Worm (Caenorhabditis elegans): ENCODE results near the gene srxa-9.
A peak's percentile ranks its signal among the peaks of the same experiment; 100 is the strongest.

Gene srxa-9

DNA sequence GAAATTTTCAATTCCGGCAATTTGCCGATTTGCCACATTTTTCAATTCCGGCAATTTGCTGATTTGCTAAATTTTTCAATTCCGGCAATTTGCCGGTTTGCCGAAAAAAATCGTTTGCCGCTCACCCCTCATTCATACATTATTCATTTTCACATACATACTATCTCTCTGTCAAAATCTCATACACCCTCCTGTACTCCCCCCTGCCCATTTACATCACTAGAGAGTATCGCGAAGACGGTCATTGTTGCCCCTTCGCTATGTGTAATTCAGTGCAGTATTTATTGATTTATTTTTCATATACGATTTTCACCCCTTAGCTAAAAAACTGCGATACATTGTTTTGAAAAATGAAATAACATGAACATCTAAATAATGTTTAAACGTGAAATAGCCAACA is 10.4 kb upstream of the srxa-9 start (continued):
- TF ChIP-seq aly-2 (tag; optimal IDR thresholded peaks at IDR 0.05) (no peak), nhr-77 (tag; optimal IDR thresholded peaks at IDR 0.05) (peak; percentile 69), snpc-4 (tag; optimal IDR thresholded peaks at IDR 0.05) (peak; percentile 58), snu-23 (GFP tag; optimal IDR thresholded peaks at IDR 0.05) (peak; percentile 88), F16B12.6 (tag; optimal IDR thresholded peaks at IDR 0.05) (no peak), dpl-1 (GFP tag; optimal IDR thresholded peaks at IDR 0.05) (peak in 1 of 3 experiments; percentile 10), pqm-1 (tag; optimal IDR thresholded peaks at IDR 0.05) (no peak), unc-30 (tag; optimal IDR thresholded peaks at IDR 0.05) (no peak), lin-39 (tag; optimal IDR thresholded peaks at IDR 0.05) (no peak), vab-15 (tag; optimal IDR thresholded peaks at IDR 0.05) (no peak), ceh-90 (tag; optimal IDR thresholded peaks at IDR 0.05) (no peak), nhr-47 (tag; optimal IDR thresholded peaks at IDR 0.05) (peak; percentile 86), unc-98 (GFP tag; IDR thresholded peaks at IDR 0.05) (no peak), xbp-1 (tag; optimal IDR thresholded peaks at IDR 0.05) (peak; percentile 43), fos-1 (tag; optimal IDR thresholded peaks at IDR 0.05) (peak; percentile 45), C04F5.9 (tag; optimal IDR thresholded peaks at IDR 0.05) (no peak), skn-1 (tag; optimal IDR thresholded peaks at IDR 0.05) (peak; percentile 36), pax-3 (tag; optimal IDR thresholded peaks at IDR 0.05) (no peak), nhr-76 (tag; optimal IDR thresholded peaks at IDR 0.05) (no peak), lir-3 (tag; optimal IDR thresholded peaks at IDR 0.05; ENCODE audit: poor library complexity) (no peak), fkh-8 (tag; optimal IDR thresholded peaks at IDR 0.05) (peak; percentile 42), blmp-1 (tag; optimal IDR thresholded peaks at IDR 0.05) (no peak), ets-5 (GFP tag; IDR thresholded peaks at IDR 0.05) (no peak), alr-1 (tag; optimal IDR thresholded peaks at IDR 0.05; ENCODE audit: borderline replicate concordance) (no peak), Y116A8C.19 (tag; optimal IDR thresholded peaks at IDR 0.05; ENCODE audit: borderline replicate concordance) (no peak), mab-9 (GFP tag; IDR thresholded peaks at IDR 0.05) (peak; percentile 53; the same call in 1 of the 2 replicates), mef-2 (tag; optimal IDR thresholded peaks at IDR 0.05) (no peak), ceh-82 (tag; optimal IDR thresholded peaks at IDR 0.05) (peak; percentile 45 to 75 (median 62)), ztf-4 (tag; optimal IDR thresholded peaks at IDR 0.05) (peak; percentile 55), nhr-85 (tag) (peak; percentile 87), mdl-1 (tag; optimal IDR thresholded peaks at IDR 0.05) (peak in 1 of 2 experiments; percentile 35), lin-13 (GFP tag; optimal IDR thresholded peaks at IDR 0.05) (peak; percentile 20)

DNA sequence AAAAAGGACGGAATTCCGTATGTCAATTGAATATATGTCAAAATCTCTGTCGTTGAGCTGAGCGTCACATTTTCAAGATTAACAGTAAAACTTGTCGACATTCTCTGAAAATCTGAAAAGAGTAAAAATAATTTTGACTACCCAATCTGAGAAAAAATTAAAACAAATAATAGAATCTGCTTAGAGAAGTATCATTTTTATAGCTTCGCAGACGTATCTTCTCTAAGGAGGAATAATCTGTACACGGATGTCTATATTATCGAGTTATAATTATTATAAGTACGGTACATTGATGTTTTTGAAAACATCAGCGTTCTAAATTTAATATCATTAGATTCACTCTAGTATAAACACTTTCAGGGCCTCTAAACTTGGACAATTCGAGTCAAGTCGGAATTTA is 6.3 kb upstream of the srxa-9 start, which contains the start of gene srg-64:
Gene srg-64 (minus strand): TSS at position 101 of the 400 bp plus-strand sequence.
- no peak for TF ChIP-seq pqm-1 (tag; optimal IDR thresholded peaks at IDR 0.05)
- no peak for TF ChIP-seq nhr-28 (tag; optimal IDR thresholded peaks at IDR 0.05)
- no peak for TF ChIP-seq nhr-90 (tag; optimal IDR thresholded peaks at IDR 0.05; ENCODE audit: poor library complexity)
- TF ChIP-seq mab-9 (GFP tag; IDR thresholded peaks at IDR 0.05), result no peak
- TF ChIP-seq snu-23 (GFP tag; optimal IDR thresholded peaks at IDR 0.05), result no peak

DNA sequence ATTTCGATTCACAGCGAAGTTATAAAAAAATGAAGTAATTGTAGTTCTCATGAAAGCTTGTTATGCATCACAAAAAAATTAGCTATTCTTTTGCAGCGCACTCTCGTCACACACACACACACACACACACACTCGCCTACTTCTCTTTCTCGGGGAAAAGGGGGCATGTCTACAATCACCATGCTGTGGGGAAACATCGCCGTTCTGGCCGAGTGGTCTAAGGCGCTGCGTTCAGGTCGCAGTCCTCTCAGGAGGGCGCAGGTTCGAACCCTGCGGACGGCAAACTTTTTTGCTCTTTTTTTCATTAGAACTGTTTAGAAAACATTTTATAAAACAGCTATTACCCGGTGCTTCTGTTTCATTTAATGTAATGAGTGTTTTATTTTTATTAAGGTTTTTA is 5.0 kb upstream of the srxa-9 start:
- TF ChIP-seq nhr-20 (tag; optimal IDR thresholded peaks at IDR 0.05) (peak; percentile 62), dpl-1 (GFP tag; optimal IDR thresholded peaks at IDR 0.05) (peak in 1 of 3 experiments; percentile 18), nhr-19 (GFP tag; conservative IDR thresholded peaks at IDR 0.05) (peak; percentile 63), pqm-1 (tag; optimal IDR thresholded peaks at IDR 0.05) (no peak), ztf-11 (tag; optimal IDR thresholded peaks at IDR 0.05) (no peak), hlh-17 (GFP tag; optimal IDR thresholded peaks at IDR 0.05; ENCODE audit: borderline replicate concordance) (no peak), aha-1 (tag; optimal IDR thresholded peaks at IDR 0.05) (no peak), nhr-76 (tag; optimal IDR thresholded peaks at IDR 0.05) (peak; percentile 55), C04F5.9 (tag; optimal IDR thresholded peaks at IDR 0.05) (no peak), lir-3 (tag; optimal IDR thresholded peaks at IDR 0.05; ENCODE audit: poor library complexity) (peak; percentile 47), alr-1 (tag; optimal IDR thresholded peaks at IDR 0.05; ENCODE audit: borderline replicate concordance) (no peak), tlp-1 (tag; optimal IDR thresholded peaks at IDR 0.05) (no peak), ceh-90 (tag; optimal IDR thresholded peaks at IDR 0.05) (no peak), elt-2 (tag; optimal IDR thresholded peaks at IDR 0.05) (no peak), nhr-77 (tag; optimal IDR thresholded peaks at IDR 0.05) (peak; percentile 44), ets-5 (GFP tag; IDR thresholded peaks at IDR 0.05) (no peak), C16A3.4 (tag; optimal IDR thresholded peaks at IDR 0.05) (peak; percentile 50), F16B12.6 (tag; optimal IDR thresholded peaks at IDR 0.05) (peak; percentile 32), C34B4.2 (tag; optimal IDR thresholded peaks at IDR 0.05) (no peak), pax-3 (tag; optimal IDR thresholded peaks at IDR 0.05) (no peak), nhr-11 (tag; optimal IDR thresholded peaks at IDR 0.05) (no peak), unc-98 (GFP tag; IDR thresholded peaks at IDR 0.05) (no peak), isw-1 (GFP tag; IDR thresholded peaks at IDR 0.05) (peak; percentile 12; the same call in 1 of the 2 replicates), sptf-1 (tag; optimal IDR thresholded peaks at IDR 0.05) (no peak), fkh-10 (GFP tag; optimal IDR thresholded peaks at IDR 0.05) (peak; percentile 36), dsc-1 (tag; optimal IDR thresholded peaks at IDR 0.05) (peak; percentile 32), hpl-2 (GFP tag; optimal IDR thresholded peaks at IDR 0.05) (no peak)

All from whole organism, L1 larva.